Worm (Caenorhabditis elegans): Measurements from ENCODE around the gene ZC190.5.

ce11 chrV:8681050-8681449 is 7.7 kb upstream of the ZC190.5 start, which contains the start of gene ZC190.2:
- TF ChIP-seq efl-1 (GFP tag; optimal IDR thresholded peaks at IDR 0.05) = no peak
- no peak for TF ChIP-seq attf-3 (GFP tag; conservative IDR thresholded peaks at IDR 0.05)
- TF ChIP-seq T26A5.8 (tag; optimal IDR thresholded peaks at IDR 0.05) = no peak
- TF ChIP-seq ama-1 (optimal IDR thresholded peaks at IDR 0.05) = no peak
- TF ChIP-seq ama-1 (GFP tag; optimal IDR thresholded peaks at IDR 0.05) = no peak
- TF ChIP-seq ZK185.1 (tag; optimal IDR thresholded peaks at IDR 0.05; ENCODE audit: poor library complexity, severe bottlenecking) = no peak
